Worm (Caenorhabditis elegans): ENCODE measurements around the gene cyn-1.

DNA sequence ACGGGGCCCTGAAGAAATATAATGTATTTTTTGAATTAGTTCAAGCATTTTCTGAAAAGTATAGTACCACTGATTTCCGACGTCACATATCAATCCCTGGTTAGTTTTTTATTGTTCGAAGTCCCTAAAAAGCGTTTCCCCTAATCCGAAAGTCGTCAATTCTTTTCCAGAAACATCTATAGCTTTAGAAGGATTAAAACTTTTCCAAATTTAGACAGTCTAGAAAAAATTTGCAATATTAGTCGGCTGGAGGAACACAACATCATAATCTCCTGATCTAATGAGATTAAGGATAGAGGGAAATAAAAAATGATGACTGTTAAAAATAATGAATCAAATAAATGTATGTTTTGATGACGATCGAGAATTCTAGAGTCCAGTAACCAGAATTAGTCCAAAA is 22.2 kb downstream of the cyn-1 start:
- no peak for TF ChIP-seq W03F9.2 (tag; optimal IDR thresholded peaks at IDR 0.05)
- TF ChIP-seq him-1 (tag; optimal IDR thresholded peaks at IDR 0.05): no peak
